Worm (Caenorhabditis elegans) whole organism, L1 larva: Measurements from ENCODE around the gene H38K22.9.

Experiments used
- C34B4.2 ChIP-seq: sonication (generic microtip); optimal IDR thresholded peaks from 2 replicates; lab custom pipeline; 2017; ENCODE audit warnings: mild to moderate bottlenecking, missing genetic modification characterization, missing compliant biosample characterization
- dpl-1 ChIP-seq, 3 experiments: fragments of 150-350 bp in 2 of 3; sonication (generic microtip) in 1 of 3; optimal IDR thresholded peaks; 2 replicates each; lab custom pipeline; 2014 to 2017; ENCODE audit warnings: missing biosample characterization in 3 of 3, missing genetic modification characterization in 3 of 3, missing genetic modification reagents in 3 of 3
- elt-2 ChIP-seq: sonication (generic microtip); optimal IDR thresholded peaks from 2 replicates; lab custom pipeline; 2016; ENCODE audit warnings: missing genetic modification characterization, mild to moderate bottlenecking, inconsistent platforms, missing compliant biosample characterization, missing genetic modification reagents
- ets-5 ChIP-seq: fragments of 200-800 bp; sonication (Bioruptor generic); IDR thresholded peaks from 2 replicates; pipeline ENCODE4 v1.3.6; 2022; ENCODE audit warnings: missing genetic modification characterization, missing compliant biosample characterization
- nhr-77 ChIP-seq: fragments of 150-350 bp; optimal IDR thresholded peaks from 2 replicates; lab custom pipeline; 2014; ENCODE audit warnings: missing biosample characterization, missing genetic modification characterization
- nhr-90 ChIP-seq: sonication (generic microtip); optimal IDR thresholded peaks from 2 replicates; lab custom pipeline; 2016; ENCODE audit warnings: mild to moderate bottlenecking, missing genetic modification characterization, missing compliant biosample characterization; ENCODE audit not compliant: poor library complexity
- tbx-2 ChIP-seq: sonication (generic microtip); optimal IDR thresholded peaks from 2 replicates; lab custom pipeline; 2016; ENCODE audit warnings: missing genetic modification characterization, missing compliant biosample characterization
- zip-4 ChIP-seq: fragments of 200-800 bp; sonication (Bioruptor generic); optimal IDR thresholded peaks from 2 replicates; lab custom pipeline; 2018; ENCODE audit warnings: mild to moderate bottlenecking, missing genetic modification characterization, moderate library complexity, missing compliant biosample characterization

DNA sequence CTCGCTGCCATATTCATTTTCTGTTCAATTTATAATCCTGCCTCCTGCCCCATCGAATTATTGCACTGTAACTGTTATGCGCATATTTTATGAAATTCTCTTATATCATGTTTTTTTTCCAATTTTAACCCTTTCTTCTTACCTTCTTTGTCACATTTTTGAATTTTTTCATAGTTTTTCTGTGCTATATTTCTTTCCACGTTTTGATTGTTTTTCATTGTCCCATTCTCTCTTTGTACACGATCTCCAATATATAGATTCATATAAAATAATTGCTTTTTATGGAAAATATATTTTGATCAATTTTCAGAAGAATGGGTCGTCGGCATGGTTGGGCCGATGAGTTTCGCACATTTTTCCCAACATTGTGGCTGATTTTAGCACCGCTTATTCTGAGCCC, 25.8 kb downstream of the H38K22.9 start, which contains the start of gene B0285.6:
- TF ChIP-seq dpl-1 (GFP tag; optimal IDR thresholded peaks at IDR 0.05; lab: Kevin White, UChicago) (no peak), C34B4.2 (tag; lab: Kevin White, UChicago) (no peak), zip-4 (no peak), elt-2 (tag; lab: Kevin White, UChicago) (no peak), nhr-77 (no peak), ets-5 (GFP tag; lab: Robert Waterston, UW) (no peak), nhr-90 (tag; lab: Kevin White, UChicago) (no peak), tbx-2 (tag; lab: Kevin White, UChicago) (no peak)
